Worm (Caenorhabditis elegans): ENCODE data around the gene D1086.11.
A peak's percentile ranks its signal among the peaks of the same experiment; 100 is the strongest.

D1086.11 gene

DNA sequence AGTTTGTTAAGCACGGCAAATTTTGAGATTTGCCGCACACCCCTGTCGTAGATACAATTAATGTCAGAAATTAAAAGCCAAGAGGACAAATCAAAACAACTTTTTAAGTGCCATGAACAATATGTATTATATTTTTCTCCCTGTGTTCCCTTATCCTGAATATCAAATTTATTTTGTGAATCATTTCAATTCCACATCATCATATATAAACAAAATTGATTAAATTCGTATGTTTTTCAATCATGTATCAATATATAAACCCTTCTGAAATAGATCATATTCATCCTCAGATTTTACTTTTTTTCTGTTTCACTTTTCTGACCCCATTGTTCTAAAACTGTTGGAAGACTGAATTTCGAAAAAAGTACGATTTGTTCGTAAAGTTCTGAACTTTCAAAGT, at the start of gene D1086.11:
Gene D1086.11, plus strand, starts transcription at position 301 of the 400 bp plus-strand sequence.
- TF ChIP-seq R02D3.7 (tag; optimal IDR thresholded peaks at IDR 0.05) (no peak), ztf-1 (GFP tag; conservative IDR thresholded peaks at IDR 0.05) (no peak), lsy-2 (tag; optimal IDR thresholded peaks at IDR 0.05) (no peak), elt-1 (tag; optimal IDR thresholded peaks at IDR 0.05) (no peak), sem-4 (tag; optimal IDR thresholded peaks at IDR 0.05) (no peak), crh-2 (tag; optimal IDR thresholded peaks at IDR 0.05) (no peak), lin-39 (tag; optimal IDR thresholded peaks at IDR 0.05) (no peak), nhr-21 (tag; optimal IDR thresholded peaks at IDR 0.05) (no peak), ama-1 (optimal IDR thresholded peaks at IDR 0.05) (no peak), unc-55 (GFP tag; optimal IDR thresholded peaks at IDR 0.05) (no peak), alr-1 (tag; optimal IDR thresholded peaks at IDR 0.05) (no peak), ztf-11 (tag; optimal IDR thresholded peaks at IDR 0.05) (no peak), zag-1 (tag; optimal IDR thresholded peaks at IDR 0.05) (no peak), ceh-16 (tag; optimal IDR thresholded peaks at IDR 0.05) (no peak), ceh-82 (tag; optimal IDR thresholded peaks at IDR 0.05) (no peak), snpc-4 (tag; optimal IDR thresholded peaks at IDR 0.05) (no peak), unc-39 (tag; optimal IDR thresholded peaks at IDR 0.05) (no peak), Y55F3AM.14 (GFP tag; optimal IDR thresholded peaks at IDR 0.05) (no peak)

DNA sequence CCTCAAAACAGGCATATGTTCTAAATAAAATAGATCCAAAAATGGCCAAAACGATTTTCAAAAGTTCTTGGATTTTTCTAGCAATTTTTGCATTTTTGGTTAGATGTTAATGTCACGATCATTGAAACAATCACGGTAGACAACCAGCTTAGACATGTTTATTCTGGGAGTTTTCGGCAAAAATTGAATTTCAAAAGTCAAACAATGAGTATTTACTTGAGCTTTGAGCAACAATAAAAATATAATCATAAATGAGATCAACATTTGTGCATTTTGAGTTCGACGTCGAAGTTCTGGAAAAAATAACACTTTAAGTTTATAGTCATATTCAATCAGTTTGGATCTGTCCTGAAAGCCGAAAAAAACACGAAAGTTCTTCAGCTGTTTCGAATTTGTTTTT, 48.1 kb upstream of the D1086.11 start, which contains the start of gene T08G5.2:
Gene T08G5.2, minus strand, starts transcription at position 101 of the 400 bp plus-strand sequence.
- no peak for TF ChIP-seq lsy-2 (tag; optimal IDR thresholded peaks at IDR 0.05)
- no peak for TF ChIP-seq dmd-4 (tag; optimal IDR thresholded peaks at IDR 0.05)
- TF ChIP-seq aly-2 (tag; optimal IDR thresholded peaks at IDR 0.05): no peak
- no peak for TF ChIP-seq nhr-10 (tag; optimal IDR thresholded peaks at IDR 0.05)
- TF ChIP-seq ceh-82 (tag; optimal IDR thresholded peaks at IDR 0.05): no peak
- no peak for TF ChIP-seq ztf-1 (GFP tag; conservative IDR thresholded peaks at IDR 0.05)
- no peak for TF ChIP-seq sem-4 (tag; optimal IDR thresholded peaks at IDR 0.05)
- TF ChIP-seq nhr-25 (tag; optimal IDR thresholded peaks at IDR 0.05): no peak
- no peak for TF ChIP-seq nhr-6 (tag; optimal IDR thresholded peaks at IDR 0.05)
- TF ChIP-seq sma-9 (GFP tag; optimal IDR thresholded peaks at IDR 0.05): no peak
- TF ChIP-seq sma-9 (tag; optimal IDR thresholded peaks at IDR 0.05): no peak
- TF ChIP-seq nhr-237 (tag; optimal IDR thresholded peaks at IDR 0.05): no peak
- no peak for TF ChIP-seq unc-62 (GFP tag; optimal IDR thresholded peaks at IDR 0.05)
- TF ChIP-seq nhr-129 (tag; optimal IDR thresholded peaks at IDR 0.05): no peak
- TF ChIP-seq mbf-1 (tag; optimal IDR thresholded peaks at IDR 0.05): no peak
- TF ChIP-seq nhr-23 (tag; optimal IDR thresholded peaks at IDR 0.05): no peak
- TF ChIP-seq ztf-11 (tag; optimal IDR thresholded peaks at IDR 0.05): no peak
- no peak for TF ChIP-seq snpc-4 (tag; optimal IDR thresholded peaks at IDR 0.05)
- TF ChIP-seq Y55F3AM.14 (GFP tag; optimal IDR thresholded peaks at IDR 0.05): no peak
- TF ChIP-seq R02D3.7 (tag; optimal IDR thresholded peaks at IDR 0.05): no peak
- TF ChIP-seq ceh-16 (tag; optimal IDR thresholded peaks at IDR 0.05): no peak

DNA sequence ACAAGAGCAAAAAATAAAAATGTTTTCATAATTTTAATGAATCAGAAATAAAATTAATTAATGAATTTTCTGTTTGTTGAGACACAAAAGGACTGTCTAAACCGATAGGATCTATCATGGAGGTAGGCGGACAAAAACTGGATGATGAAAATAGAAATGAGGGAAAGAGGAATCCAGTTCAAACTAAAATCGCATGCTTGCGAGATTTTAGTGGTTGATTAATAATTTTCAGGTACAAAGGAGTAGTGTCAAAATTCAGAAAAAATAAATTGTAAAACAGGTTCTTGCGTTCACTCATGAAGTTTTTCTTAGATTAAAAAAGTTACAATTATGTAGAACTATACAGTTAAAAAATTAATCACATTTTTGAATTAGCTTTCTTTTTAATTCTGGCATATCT, 46.9 kb upstream of the D1086.11 start, which contains the start of gene T08G5.3:
Gene T08G5.3, minus strand, starts transcription at position 101 of the 400 bp plus-strand sequence.
- no peak for TF ChIP-seq nhr-6 (tag; optimal IDR thresholded peaks at IDR 0.05)
- TF ChIP-seq sma-3 (GFP tag; optimal IDR thresholded peaks at IDR 0.05): no peak
- no peak for TF ChIP-seq unc-55 (GFP tag; optimal IDR thresholded peaks at IDR 0.05)
- no peak for TF ChIP-seq R02D3.7 (tag; optimal IDR thresholded peaks at IDR 0.05)
- TF ChIP-seq skn-1 (tag; optimal IDR thresholded peaks at IDR 0.05): no peak
- no peak for TF ChIP-seq zag-1 (tag; optimal IDR thresholded peaks at IDR 0.05)
- TF ChIP-seq ztf-1 (GFP tag; conservative IDR thresholded peaks at IDR 0.05): no peak
- no peak for TF ChIP-seq nhr-11 (tag; optimal IDR thresholded peaks at IDR 0.05)
- TF ChIP-seq mbf-1 (tag; optimal IDR thresholded peaks at IDR 0.05): no peak
- TF ChIP-seq aly-2 (tag; optimal IDR thresholded peaks at IDR 0.05): no peak
- TF ChIP-seq elt-3 (tag; optimal IDR thresholded peaks at IDR 0.05): no peak
- TF ChIP-seq nhr-10 (tag; optimal IDR thresholded peaks at IDR 0.05): no peak
- TF ChIP-seq C34F6.9 (tag; optimal IDR thresholded peaks at IDR 0.05): no peak
- no peak for TF ChIP-seq nhr-77 (tag; optimal IDR thresholded peaks at IDR 0.05)

DNA sequence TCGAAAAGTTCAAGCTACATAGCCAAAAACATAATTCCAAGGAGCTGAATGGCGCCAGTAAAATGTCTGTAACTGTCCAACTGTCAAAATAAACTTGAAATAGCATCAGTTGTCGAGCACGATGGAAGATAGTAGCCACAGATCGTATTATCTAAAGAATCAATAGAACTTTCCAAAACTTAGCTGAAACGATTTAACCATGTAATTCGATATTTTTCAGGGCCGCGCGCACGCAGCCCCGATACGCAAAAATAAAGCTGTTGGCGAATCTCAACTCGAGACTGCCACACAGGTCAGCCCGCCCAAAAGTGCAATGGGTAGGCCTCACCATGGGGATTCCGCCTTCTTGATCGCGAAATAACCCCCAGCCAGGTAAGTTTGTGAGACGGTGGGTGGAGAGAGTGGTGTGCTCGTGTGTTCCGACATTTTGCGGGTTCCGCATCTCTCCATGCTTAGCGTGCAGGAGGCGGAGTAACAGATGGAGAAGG, 46.0 kb upstream of the D1086.11 start:
- TF ChIP-seq gmeb-1 (tag; optimal IDR thresholded peaks at IDR 0.05) (peak; percentile 52), fos-1 (tag; optimal IDR thresholded peaks at IDR 0.05) (peak; percentile 4), sma-9 (GFP tag; optimal IDR thresholded peaks at IDR 0.05) (peak; percentile 40), sma-9 (tag; optimal IDR thresholded peaks at IDR 0.05) (no peak), snpc-4 (tag; optimal IDR thresholded peaks at IDR 0.05) (peak; percentile 95), nhr-237 (tag; optimal IDR thresholded peaks at IDR 0.05) (no peak), crh-2 (tag; optimal IDR thresholded peaks at IDR 0.05) (peak; percentile 61), lin-13 (GFP tag; optimal IDR thresholded peaks at IDR 0.05) (peak; percentile 29), nhr-23 (tag; optimal IDR thresholded peaks at IDR 0.05) (no peak), lsy-2 (tag; optimal IDR thresholded peaks at IDR 0.05) (peak in 1 of 2 experiments; percentile 42), unc-39 (tag; optimal IDR thresholded peaks at IDR 0.05) (no peak), nhr-21 (tag; optimal IDR thresholded peaks at IDR 0.05) (peak; percentile 59), elt-1 (tag; optimal IDR thresholded peaks at IDR 0.05) (no peak), nhr-11 (tag; optimal IDR thresholded peaks at IDR 0.05) (no peak), aly-2 (tag; optimal IDR thresholded peaks at IDR 0.05) (no peak), F13H6.1 (tag; optimal IDR thresholded peaks at IDR 0.05) (peak; percentile 18), ZK546.5 (tag; optimal IDR thresholded peaks at IDR 0.05) (no peak), Y55F3AM.14 (GFP tag; optimal IDR thresholded peaks at IDR 0.05) (peak; percentile 47), ama-1 (optimal IDR thresholded peaks at IDR 0.05) (peak; percentile 89), nhr-77 (tag; optimal IDR thresholded peaks at IDR 0.05) (no peak), sma-3 (GFP tag; optimal IDR thresholded peaks at IDR 0.05) (peak; percentile 72), unc-55 (GFP tag; optimal IDR thresholded peaks at IDR 0.05) (no peak), peb-1 (tag; optimal IDR thresholded peaks at IDR 0.05) (no peak)

Measured in whole organism, L2 larva.